Worm (Caenorhabditis elegans) whole organism, L1 larva: ENCODE results near the gene scl-6.

ENCODE experiments used
- alr-1 ChIP-seq: fragments of 200-800 bp; sonication (Bioruptor generic); optimal IDR thresholded peaks from 2 replicates; lab custom pipeline; 2018; ENCODE audit warnings: borderline replicate concordance, mild to moderate bottlenecking, missing genetic modification characterization, missing compliant biosample characterization
- ama-1 ChIP-seq: fragments of 150-350 bp; optimal IDR thresholded peaks from 2 replicates; lab custom pipeline; 2014
- blmp-1 ChIP-seq: fragments of 150-350 bp; optimal IDR thresholded peaks from 2 replicates; lab custom pipeline; 2014; ENCODE audit warnings: missing biosample characterization, missing genetic modification characterization
- ceh-82 ChIP-seq, 3 experiments: fragments of 150-350 bp in 1 of 3; sonication (generic microtip) in 2 of 3; optimal IDR thresholded peaks; 2 replicates each; lab custom pipeline; 2014 to 2017; ENCODE audit warnings: missing biosample characterization in 3 of 3, missing genetic modification characterization in 3 of 3
- ceh-90 ChIP-seq: sonication (generic microtip); optimal IDR thresholded peaks from 2 replicates; lab custom pipeline; 2016; ENCODE audit warnings: missing genetic modification characterization, missing compliant biosample characterization
- dpl-1 ChIP-seq, 3 experiments: fragments of 150-350 bp in 2 of 3; sonication (generic microtip) in 1 of 3; optimal IDR thresholded peaks; 2 replicates each; lab custom pipeline; 2014 to 2017; ENCODE audit warnings: missing biosample characterization in 3 of 3, missing genetic modification characterization in 3 of 3, missing genetic modification reagents in 3 of 3
- dsc-1 ChIP-seq: sonication (generic microtip); optimal IDR thresholded peaks from 2 replicates; lab custom pipeline; 2016; ENCODE audit warnings: mild to moderate bottlenecking, missing genetic modification characterization, missing compliant biosample characterization
- efl-1 ChIP-seq, 4 experiments: fragments of 150-350 bp; optimal IDR thresholded peaks in 3 of 4; peaks in 1 of 4; 1 replicate in 1 of 4; 2 replicates in 3 of 4; lab custom pipeline; 2014; ENCODE audit warnings: missing biosample characterization in 2 of 4, missing genetic modification characterization in 2 of 4, missing genetic modification reagents in 2 of 4
- egl-13 ChIP-seq: sonication (generic microtip); optimal IDR thresholded peaks from 2 replicates; lab custom pipeline; 2016; ENCODE audit warnings: missing genotype, missing genetic modification reagents, missing genetic modification characterization, missing compliant biosample characterization
- elt-3 ChIP-seq, 6 experiments: fragments of 150-350 bp in 1 of 6; sonication (generic microtip); optimal IDR thresholded peaks; 2 replicates each; lab custom pipeline; 2017 to 2018; ENCODE audit warnings: missing biosample characterization in 6 of 6, missing genetic modification characterization in 6 of 6, inconsistent platforms in 1 of 6
- fkh-10 ChIP-seq: sonication (generic microtip); optimal IDR thresholded peaks from 2 replicates; lab custom pipeline; 2017; ENCODE audit warnings: missing biosample characterization, missing genetic modification reagents, missing genetic modification characterization
- grh-1 ChIP-seq: fragments of 200-800 bp; sonication (Bioruptor generic); IDR thresholded peaks from 2 replicates; pipeline ENCODE4 v1.3.6; 2022; ENCODE audit warnings: missing genetic modification reagents, missing genetic modification characterization, missing compliant biosample characterization
- lin-13 ChIP-seq: fragments of 150-350 bp; optimal IDR thresholded peaks from 2 replicates; lab custom pipeline; 2014; ENCODE audit warnings: missing biosample characterization, missing genetic modification reagents, missing genetic modification characterization
- lin-14 ChIP-seq: fragments of 200-800 bp; sonication (Bioruptor generic); optimal IDR thresholded peaks from 2 replicates; lab custom pipeline; 2018; ENCODE audit warnings: mild to moderate bottlenecking, missing genetic modification characterization, moderate library complexity, missing compliant biosample characterization
- lin-15B ChIP-seq: fragments of 150-350 bp; sonication (generic microtip); optimal IDR thresholded peaks from 3 replicates; lab custom pipeline; 2014; ENCODE audit warnings: missing biosample characterization, missing genetic modification characterization
- lin-35 ChIP-seq, 2 experiments: fragments of 150-350 bp; optimal IDR thresholded peaks; 2 replicates each; lab custom pipeline; 2014; ENCODE audit warnings: missing biosample characterization in 2 of 2, missing genetic modification characterization in 2 of 2, missing genetic modification reagents in 2 of 2
- lir-3 ChIP-seq: sonication (generic microtip); optimal IDR thresholded peaks from 2 replicates; lab custom pipeline; 2016; ENCODE audit warnings: mild to moderate bottlenecking, missing genetic modification characterization, moderate library complexity, missing compliant biosample characterization; ENCODE audit not compliant: poor library complexity
- lsy-2 ChIP-seq, 2 experiments: fragments of 150-350 bp; optimal IDR thresholded peaks; 2 replicates each; lab custom pipeline; 2014; ENCODE audit warnings: missing biosample characterization in 2 of 2, missing genetic modification characterization in 2 of 2
- mdl-1 ChIP-seq, 2 experiments: fragments of 150-350 bp; optimal IDR thresholded peaks; 2 replicates each; lab custom pipeline; 2014 to 2017; ENCODE audit warnings: missing biosample characterization in 2 of 2, missing genetic modification characterization in 2 of 2, inconsistent platforms in 1 of 2
- mef-2 ChIP-seq: fragments of 150-350 bp; optimal IDR thresholded peaks from 2 replicates; lab custom pipeline; 2014; ENCODE audit warnings: missing biosample characterization, missing genetic modification characterization
- mep-1 ChIP-seq: fragments of 150-350 bp; optimal IDR thresholded peaks from 2 replicates; lab custom pipeline; 2014; ENCODE audit warnings: missing biosample characterization, missing genetic modification characterization
- nhr-11 ChIP-seq: fragments of 150-350 bp; optimal IDR thresholded peaks from 2 replicates; lab custom pipeline; 2014; ENCODE audit warnings: missing biosample characterization, missing genetic modification characterization
- nhr-12 ChIP-seq: sonication (generic microtip); optimal IDR thresholded peaks from 2 replicates; lab custom pipeline; 2017; ENCODE audit warnings: missing biosample characterization, missing genetic modification characterization
- nhr-19 ChIP-seq: fragments of 200-800 bp; sonication (Bioruptor generic); conservative IDR thresholded peaks from 2 replicates; pipeline ENCODE4 v1.3.6; 2022; ENCODE audit warnings: missing genetic modification characterization, missing compliant biosample characterization
- nhr-20 ChIP-seq: sonication (generic microtip); optimal IDR thresholded peaks from 2 replicates; lab custom pipeline; 2016; ENCODE audit warnings: mild to moderate bottlenecking, missing genetic modification characterization, missing compliant biosample characterization
- nhr-237 ChIP-seq: fragments of 150-350 bp; optimal IDR thresholded peaks from 2 replicates; lab custom pipeline; 2014; ENCODE audit warnings: missing biosample characterization, missing genetic modification characterization
- nhr-28 ChIP-seq: fragments of 150-350 bp; optimal IDR thresholded peaks from 2 replicates; lab custom pipeline; 2014; ENCODE audit warnings: missing biosample characterization, missing genetic modification characterization
- nhr-47 ChIP-seq: sonication (generic microtip); optimal IDR thresholded peaks from 2 replicates; lab custom pipeline; 2016; ENCODE audit warnings: mild to moderate bottlenecking, missing genetic modification characterization, moderate library complexity, missing compliant biosample characterization
- nhr-71 ChIP-seq: sonication (generic microtip); optimal IDR thresholded peaks from 2 replicates; lab custom pipeline; 2016; ENCODE audit warnings: mild to moderate bottlenecking, missing genetic modification characterization, moderate library complexity, missing compliant biosample characterization
- nhr-76 ChIP-seq: sonication (generic microtip); optimal IDR thresholded peaks from 2 replicates; lab custom pipeline; 2017; ENCODE audit warnings: missing biosample characterization, missing genetic modification characterization
- nhr-77 ChIP-seq: fragments of 150-350 bp; optimal IDR thresholded peaks from 2 replicates; lab custom pipeline; 2014; ENCODE audit warnings: missing biosample characterization, missing genetic modification characterization
- nhr-84 ChIP-seq: sonication (generic microtip); optimal IDR thresholded peaks from 2 replicates; lab custom pipeline; 2017; ENCODE audit warnings: missing biosample characterization, missing genetic modification characterization
- nhr-85 ChIP-seq: sonication (generic microtip); peaks from one replicate; lab custom pipeline; 2016; ENCODE audit warnings: missing genetic modification characterization, inconsistent platforms, missing compliant biosample characterization
- nhr-90 ChIP-seq: sonication (generic microtip); optimal IDR thresholded peaks from 2 replicates; lab custom pipeline; 2016; ENCODE audit warnings: mild to moderate bottlenecking, missing genetic modification characterization, missing compliant biosample characterization; ENCODE audit not compliant: poor library complexity
- pax-3 ChIP-seq: fragments of 200-800 bp; sonication (Bioruptor generic); optimal IDR thresholded peaks from 2 replicates; lab custom pipeline; 2018; ENCODE audit warnings: mild to moderate bottlenecking, missing genetic modification characterization, moderate library complexity, missing compliant biosample characterization
- rnt-1 ChIP-seq: sonication (generic microtip); optimal IDR thresholded peaks from 2 replicates; lab custom pipeline; 2016; ENCODE audit warnings: mild to moderate bottlenecking, missing genetic modification characterization, moderate library complexity, missing compliant biosample characterization
- snpc-4 ChIP-seq: fragments of 150-350 bp; optimal IDR thresholded peaks from 2 replicates; lab custom pipeline; 2014; ENCODE audit warnings: missing biosample characterization, missing genetic modification characterization
- snu-23 ChIP-seq: sonication (generic microtip); optimal IDR thresholded peaks from 2 replicates; lab custom pipeline; 2016; ENCODE audit warnings: missing genetic modification characterization, missing compliant biosample characterization
- sox-4 ChIP-seq: sonication (generic microtip); optimal IDR thresholded peaks from 2 replicates; lab custom pipeline; 2016; ENCODE audit warnings: missing genetic modification characterization, missing compliant biosample characterization
- swsn-7 ChIP-seq: sonication (generic microtip); optimal IDR thresholded peaks from 2 replicates; lab custom pipeline; 2016; ENCODE audit warnings: missing genetic modification characterization, missing compliant biosample characterization
- unc-62 ChIP-seq: fragments of 150-350 bp; optimal IDR thresholded peaks from 2 replicates; lab custom pipeline; 2014; ENCODE audit warnings: missing biosample characterization, missing genetic modification reagents, missing genetic modification characterization
- xbp-1 ChIP-seq: sonication (generic microtip); optimal IDR thresholded peaks from 2 replicates; lab custom pipeline; 2016; ENCODE audit warnings: missing genetic modification characterization, missing compliant biosample characterization
- zag-1 ChIP-seq: fragments of 150-350 bp; optimal IDR thresholded peaks from 2 replicates; lab custom pipeline; 2014; ENCODE audit warnings: missing biosample characterization, missing genetic modification characterization
- zip-4 ChIP-seq: fragments of 200-800 bp; sonication (Bioruptor generic); optimal IDR thresholded peaks from 2 replicates; lab custom pipeline; 2018; ENCODE audit warnings: mild to moderate bottlenecking, missing genetic modification characterization, moderate library complexity, missing compliant biosample characterization
- ztf-4 ChIP-seq: fragments of 150-350 bp; optimal IDR thresholded peaks from 2 replicates; lab custom pipeline; 2014; ENCODE audit warnings: missing biosample characterization, missing genetic modification characterization

Gene scl-6

ce11 chrIV:13080861-13081260, 12.3 kb downstream of the scl-6 start:
- TF ChIP-seq efl-1 (optimal IDR thresholded peaks at IDR 0.05; lab: Kevin White, UChicago) (no peak), efl-1 (GFP tag; optimal IDR thresholded peaks at IDR 0.05 in 1 of 2; lab: Kevin White, UChicago) (peak in 1 of 2 experiments; percentile 10), nhr-77 (tag; lab: Kevin White, UChicago) (no peak), snu-23 (GFP tag; lab: Kevin White, UChicago) (no peak), blmp-1 (peak; percentile 45)

ce11 chrIV:13082106-13082505, 13.6 kb downstream of the scl-6 start:
- TF ChIP-seq rnt-1 (peak; percentile 2), efl-1 (optimal IDR thresholded peaks at IDR 0.05; lab: Kevin White, UChicago) (no peak), efl-1 (GFP tag; optimal IDR thresholded peaks at IDR 0.05 in 1 of 2; lab: Kevin White, UChicago) (peak in 1 of 2 experiments; percentile 8), snu-23 (GFP tag; lab: Kevin White, UChicago) (peak; percentile 10), blmp-1 (peak; percentile 45), nhr-237 (tag; lab: Kevin White, UChicago) (no peak), lin-35 (GFP tag; optimal IDR thresholded peaks at IDR 0.05; lab: Kevin White, UChicago) (peak in 1 of 2 experiments; percentile 26), grh-1 (peak; percentile 68), ama-1 (no peak), lsy-2 (tag; optimal IDR thresholded peaks at IDR 0.05; lab: Kevin White, UChicago) (peak in 1 of 2 experiments; percentile 25), dpl-1 (GFP tag; optimal IDR thresholded peaks at IDR 0.05; lab: Kevin White, UChicago) (no peak), elt-3 (tag; optimal IDR thresholded peaks at IDR 0.05; lab: Kevin White, UChicago) (peak in 2 of 6 experiments; percentile 30 to 62), lin-14 (GFP tag; lab: Kevin White, UChicago) (peak; percentile 48), nhr-84 (no peak), nhr-85 (peak; percentile 87), nhr-20 (tag; lab: Kevin White, UChicago) (peak; percentile 39)

DNA sequence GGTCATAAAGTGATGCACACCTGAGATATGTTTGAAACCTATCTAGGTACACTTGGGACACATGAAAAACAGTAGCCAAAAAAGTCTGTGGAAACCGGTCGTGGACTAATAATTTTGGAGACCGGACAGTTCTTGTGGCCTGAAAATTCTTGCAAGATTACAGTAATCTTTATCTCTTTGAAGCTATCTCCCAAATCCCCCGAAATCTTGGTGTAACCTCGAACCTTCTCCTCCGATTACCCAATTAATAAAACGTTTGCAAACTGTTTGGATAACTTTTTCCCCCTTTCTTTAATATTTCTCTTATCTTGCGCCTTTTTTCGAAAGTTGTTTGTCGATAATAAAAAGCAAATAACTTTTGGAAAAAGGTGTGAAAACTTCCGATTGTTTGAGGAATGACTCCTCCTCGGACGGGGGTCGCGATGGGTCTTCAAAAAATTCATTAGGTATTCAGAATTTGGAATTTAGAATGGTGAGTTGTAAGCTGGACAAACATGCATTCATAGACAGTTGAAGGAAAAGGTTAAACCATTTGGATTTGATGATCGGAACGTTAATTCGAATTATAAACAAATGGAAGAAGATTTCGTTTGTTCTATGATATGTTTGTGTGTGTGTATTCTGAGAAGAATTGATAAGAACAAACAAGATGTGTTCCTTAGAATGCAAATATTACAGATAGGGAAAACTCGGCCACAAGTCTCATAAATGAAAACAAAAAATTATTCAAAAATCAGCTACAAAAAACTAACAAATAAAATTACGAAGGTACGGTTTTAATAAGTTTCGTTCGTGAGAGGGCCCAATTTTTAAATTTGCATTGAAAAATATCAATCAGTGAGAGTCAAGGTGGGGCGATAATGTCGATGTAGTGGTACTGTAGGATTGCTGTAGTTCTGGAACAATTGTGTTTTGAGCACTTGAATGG, 14.5 kb downstream of the scl-6 start:
- no peak for TF ChIP-seq zip-4
- no peak for TF ChIP-seq mdl-1 (tag; optimal IDR thresholded peaks at IDR 0.05; lab: Kevin White, UChicago)
- TF ChIP-seq ztf-4 (tag; lab: Kevin White, UChicago): no peak
- peak; percentile 30 for TF ChIP-seq nhr-47 (tag; lab: Kevin White, UChicago)
- no peak for TF ChIP-seq pax-3 (tag; lab: Kevin White, UChicago)
- no peak for TF ChIP-seq alr-1 (tag; lab: Kevin White, UChicago)
- no peak for TF ChIP-seq dsc-1
- TF ChIP-seq ceh-90: no peak
- no peak for TF ChIP-seq snpc-4
- no peak for TF ChIP-seq fkh-10 (GFP tag; lab: Kevin White, UChicago)
- TF ChIP-seq nhr-76 (tag; lab: Kevin White, UChicago): no peak
- TF ChIP-seq lin-14 (GFP tag; lab: Kevin White, UChicago): no peak
- no peak for TF ChIP-seq lin-13 (GFP tag; lab: Kevin White, UChicago)
- no peak for TF ChIP-seq ceh-82 (tag; optimal IDR thresholded peaks at IDR 0.05; lab: Kevin White, UChicago)
- no peak; the same call in 1 of the 2 replicates for TF ChIP-seq nhr-19 (GFP tag; lab: Robert Waterston, UW)
- no peak for TF ChIP-seq lir-3 (tag; lab: Kevin White, UChicago)
- no peak for TF ChIP-seq mep-1 (tag; lab: Kevin White, UChicago)
- TF ChIP-seq lsy-2 (tag; optimal IDR thresholded peaks at IDR 0.05; lab: Kevin White, UChicago): no peak
- no peak for TF ChIP-seq zag-1 (tag; lab: Kevin White, UChicago)
- TF ChIP-seq ama-1: peak; percentile 67
- no peak for TF ChIP-seq mef-2 (tag; lab: Kevin White, UChicago)
- no peak for TF ChIP-seq lin-15B (tag; lab: Kevin White, UChicago)
- TF ChIP-seq nhr-28 (tag; lab: Kevin White, UChicago): no peak
- TF ChIP-seq sox-4 (tag; lab: Kevin White, UChicago): no peak
- no peak for TF ChIP-seq unc-62 (GFP tag; lab: Kevin White, UChicago)
- no peak for TF ChIP-seq swsn-7 (tag; lab: Kevin White, UChicago)
- TF ChIP-seq egl-13: no peak
- TF ChIP-seq xbp-1 (tag; lab: Kevin White, UChicago): no peak
- peak; percentile 28 for TF ChIP-seq nhr-90 (tag; lab: Kevin White, UChicago)
- TF ChIP-seq nhr-71 (tag; lab: Kevin White, UChicago): peak; percentile 48
- no peak for TF ChIP-seq nhr-84
- no peak for TF ChIP-seq nhr-12 (tag; lab: Kevin White, UChicago)
- TF ChIP-seq blmp-1: peak; percentile 4
- TF ChIP-seq lin-35 (GFP tag; optimal IDR thresholded peaks at IDR 0.05; lab: Kevin White, UChicago): peak in 1 of 2 experiments; percentile 26
- no peak for TF ChIP-seq dpl-1 (GFP tag; optimal IDR thresholded peaks at IDR 0.05; lab: Kevin White, UChicago)
- no peak for TF ChIP-seq nhr-11 (tag; lab: Kevin White, UChicago)
